Worm (Caenorhabditis elegans): ENCODE measurements around the gene tmem-258.

DNA sequence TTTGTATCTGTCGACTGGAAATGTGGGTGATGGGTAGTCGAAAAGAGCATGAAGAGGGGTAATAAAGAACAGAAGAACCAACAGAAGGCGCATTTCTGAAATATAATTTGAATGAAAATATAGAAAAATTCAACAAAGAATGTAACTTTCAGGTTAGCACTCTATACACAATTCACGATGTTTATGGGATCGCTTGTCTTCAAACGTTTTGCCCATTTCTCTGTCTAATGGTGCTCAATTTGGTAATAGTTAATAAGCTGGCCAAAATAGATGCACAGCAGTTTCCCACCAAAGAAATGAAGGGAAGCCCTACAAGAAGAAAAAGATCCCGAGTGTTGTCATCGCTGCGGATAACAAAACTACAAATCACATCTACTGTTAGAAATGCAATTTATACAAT is 15.5 kb upstream of the tmem-258 start, which contains the start of gene F20A1.8:
- TF ChIP-seq nhr-237 (tag; optimal IDR thresholded peaks at IDR 0.05): no peak
- no peak for TF ChIP-seq nfya-1 (tag; optimal IDR thresholded peaks at IDR 0.05; ENCODE audit: insufficient read depth)
- no peak for TF ChIP-seq fos-1 (tag; optimal IDR thresholded peaks at IDR 0.05)
- no peak for TF ChIP-seq ztf-11 (tag; optimal IDR thresholded peaks at IDR 0.05)
- TF ChIP-seq R02D3.7 (tag; optimal IDR thresholded peaks at IDR 0.05): no peak
- TF ChIP-seq mdl-1 (tag; optimal IDR thresholded peaks at IDR 0.05): no peak
- no peak for TF ChIP-seq egl-27 (tag; optimal IDR thresholded peaks at IDR 0.05)
- no peak for TF ChIP-seq nhr-11 (tag; optimal IDR thresholded peaks at IDR 0.05)
- TF ChIP-seq ceh-28 (tag; optimal IDR thresholded peaks at IDR 0.05): no peak
- no peak for TF ChIP-seq nhr-77 (tag; optimal IDR thresholded peaks at IDR 0.05)
